Fruit fly (Drosophila melanogaster) whole organism, embryonic: ENCODE data around the gene CG14277.

Source experiments
- Bteb2 ChIP-seq: fragments of 200-800 bp; sonication (Bioruptor generic); optimal IDR thresholded peaks from 2 replicates; lab custom pipeline; 2016; ENCODE audit warnings: missing biosample characterization, missing genetic modification characterization
- CG10209 ChIP-seq: fragments of 200-800 bp; sonication (Bioruptor generic); optimal IDR thresholded peaks from 3 replicates; lab custom pipeline; 2017; ENCODE audit warnings: missing biosample characterization, mild to moderate bottlenecking, missing genetic modification characterization, missing genetic modification reagents
- CG10959 ChIP-seq: fragments of 200-800 bp; sonication (Bioruptor generic); IDR thresholded peaks from 2 replicates; pipeline ENCODE4 v1.3.6; 2022; ENCODE audit warnings: missing biosample characterization, missing genetic modification characterization
- CG12236 ChIP-seq: fragments of 200-800 bp; sonication (Bioruptor generic); optimal IDR thresholded peaks from 2 replicates; lab custom pipeline; 2016; ENCODE audit warnings: missing biosample characterization, missing genetic modification characterization
- CG1233 ChIP-seq: fragments of 200-800 bp; sonication (Bioruptor generic); optimal IDR thresholded peaks from 4 replicates; lab custom pipeline; 2018; ENCODE audit warnings: missing biosample characterization, mild to moderate bottlenecking, missing genetic modification characterization
- CG12744 ChIP-seq: fragments of 200-800 bp; sonication (Bioruptor generic); optimal IDR thresholded peaks from 2 replicates; lab custom pipeline; 2016; ENCODE audit warnings: missing biosample characterization, missing genetic modification characterization
- CG14710 ChIP-seq: fragments of 200-800 bp; sonication (Bioruptor generic); optimal IDR thresholded peaks from 3 replicates; lab custom pipeline; 2019; ENCODE audit warnings: missing biosample characterization, mild to moderate bottlenecking, missing genetic modification characterization, moderate library complexity
- CG15479 ChIP-seq: fragments of 200-800 bp; sonication (Bioruptor generic); optimal IDR thresholded peaks from 3 replicates; lab custom pipeline; 2019; ENCODE audit warnings: missing biosample characterization, mild to moderate bottlenecking, missing genetic modification characterization, moderate library complexity
- CG15696 ChIP-seq: fragments of 200-800 bp; sonication (Bioruptor generic); optimal IDR thresholded peaks from 2 replicates; lab custom pipeline; 2019; ENCODE audit warnings: missing biosample characterization, mild to moderate bottlenecking, missing genetic modification characterization, moderate library complexity
- CG1603 ChIP-seq: fragments of 200-800 bp; sonication (Bioruptor generic); optimal IDR thresholded peaks from 2 replicates; lab custom pipeline; 2019; ENCODE audit warnings: missing biosample characterization, mild to moderate bottlenecking, missing genetic modification characterization, moderate library complexity
- CG2199 ChIP-seq: fragments of 200-800 bp; sonication (Bioruptor generic); IDR thresholded peaks from 3 replicates; pipeline ENCODE4 v1.3.6; 2022; ENCODE audit warnings: missing biosample characterization, missing genetic modification characterization
- CG33557 ChIP-seq: fragments of 200-800 bp; sonication (Bioruptor generic); optimal IDR thresholded peaks from 2 replicates; lab custom pipeline; 2019; ENCODE audit warnings: missing biosample characterization, mild to moderate bottlenecking, missing genetic modification characterization, moderate library complexity
- CG34376 ChIP-seq: fragments of 200-800 bp; sonication (Bioruptor generic); optimal IDR thresholded peaks from 2 replicates; lab custom pipeline; 2018; ENCODE audit warnings: missing biosample characterization, mild to moderate bottlenecking, missing genetic modification characterization
- CG6813 ChIP-seq: fragments of 200-800 bp; sonication (Bioruptor generic); optimal IDR thresholded peaks from 2 replicates; lab custom pipeline; 2017; ENCODE audit warnings: missing biosample characterization, missing genetic modification characterization, mild to moderate bottlenecking, moderate library complexity, missing genetic modification reagents
- CG7271 ChIP-seq: fragments of 200-800 bp; sonication (Bioruptor generic); optimal IDR thresholded peaks from 2 replicates; lab custom pipeline; 2018; ENCODE audit warnings: missing biosample characterization, mild to moderate bottlenecking, missing genetic modification characterization, moderate library complexity
- CG7745 ChIP-seq: fragments of 200-800 bp; sonication (Bioruptor generic); optimal IDR thresholded peaks from 2 replicates; lab custom pipeline; 2018; ENCODE audit warnings: missing biosample characterization, mild to moderate bottlenecking, missing genetic modification characterization, moderate library complexity
- CG8924 ChIP-seq: fragments of 200-800 bp; optimal IDR thresholded peaks from 3 replicates; lab custom pipeline; 2019; ENCODE audit warnings: missing biosample characterization, mild to moderate bottlenecking, missing genetic modification characterization, moderate library complexity
- CG9727 ChIP-seq: fragments of 200-800 bp; sonication (Bioruptor generic); optimal IDR thresholded peaks from 3 replicates; lab custom pipeline; 2017; ENCODE audit warnings: missing biosample characterization, mild to moderate bottlenecking, missing genetic modification characterization
- D ChIP-seq, 2 experiments: fragments of 200-800 bp in 1 of 2; fragments of >200 bp in 1 of 2; sonication (Bioruptor generic) in 1 of 2; optimal IDR thresholded peaks; 2 replicates in 1 of 2; 3 replicates in 1 of 2; lab custom pipeline; 2017; ENCODE audit warnings: mild to moderate bottlenecking in 1 of 2, missing biosample characterization in 1 of 2, missing genetic modification characterization in 1 of 2, missing genetic modification reagents in 1 of 2
- Dref ChIP-seq: fragments of 200-800 bp; sonication (Bioruptor generic); IDR thresholded peaks from 2 replicates; pipeline ENCODE4 v1.3.6; 2022; ENCODE audit warnings: missing biosample characterization, missing genetic modification characterization
- Elba2 ChIP-seq: fragments of 200-800 bp; sonication (Bioruptor generic); optimal IDR thresholded peaks from 3 replicates; lab custom pipeline; 2016; ENCODE audit warnings: missing biosample characterization, missing genetic modification characterization
- Kr ChIP-seq: fragments of 200-800 bp; sonication (Bioruptor generic); optimal IDR thresholded peaks from 2 replicates; lab custom pipeline; 2017; ENCODE audit warnings: missing biosample characterization, mild to moderate bottlenecking, missing genetic modification characterization
- Lim3 ChIP-seq: fragments of 200-800 bp; sonication (Bioruptor generic); IDR thresholded peaks from 2 replicates; pipeline ENCODE4 v1.3.6; 2022; ENCODE audit warnings: missing biosample characterization, missing genetic modification characterization
- Lpt ChIP-seq: fragments of >200 bp; optimal IDR thresholded peaks from 2 replicates; lab custom pipeline; 2018; ENCODE audit warnings: missing biosample characterization, missing genetic modification characterization
- Nf-YB ChIP-seq: fragments of 200-800 bp; sonication (Bioruptor generic); optimal IDR thresholded peaks from 3 replicates; lab custom pipeline; 2019; ENCODE audit warnings: missing biosample characterization, mild to moderate bottlenecking, missing genetic modification characterization, moderate library complexity
- Pdp1 ChIP-seq, 2 experiments: fragments of 200-800 bp; sonication (Bioruptor generic); optimal IDR thresholded peaks; 3 replicates each; lab custom pipeline; 2016; ENCODE audit warnings: missing biosample characterization in 2 of 2, missing genetic modification characterization in 2 of 2, mild to moderate bottlenecking in 1 of 2, moderate library complexity in 1 of 2
- Tbp ChIP-seq: fragments of >200 bp; optimal IDR thresholded peaks from 2 replicates; lab custom pipeline; 2018; ENCODE audit warnings: missing biosample characterization, missing genetic modification characterization
- Xrp1 ChIP-seq: fragments of 200-800 bp; sonication (Bioruptor generic); IDR thresholded peaks from 2 replicates; pipeline ENCODE4 v1.3.6; 2022; ENCODE audit warnings: missing biosample characterization, missing genetic modification characterization
- ac ChIP-seq: fragments of 200-800 bp; sonication (Bioruptor generic); optimal IDR thresholded peaks from 3 replicates; lab custom pipeline; 2017; ENCODE audit warnings: missing biosample characterization, mild to moderate bottlenecking, missing genetic modification characterization
- chm ChIP-seq: fragments of 200-800 bp; sonication (Bioruptor generic); IDR thresholded peaks from 2 replicates; pipeline ENCODE4 v1.3.6; 2022; ENCODE audit warnings: missing biosample characterization, missing genetic modification characterization
- dmrt11E ChIP-seq: fragments of 200-800 bp; sonication (Bioruptor generic); optimal IDR thresholded peaks from 3 replicates; lab custom pipeline; 2018; ENCODE audit warnings: missing biosample characterization, mild to moderate bottlenecking, missing genetic modification characterization, moderate library complexity
- eve ChIP-seq, 2 experiments: fragments of >200 bp; optimal IDR thresholded peaks; 2 replicates each; lab custom pipeline; 2017; ENCODE audit warnings: missing biosample characterization in 2 of 2, missing genetic modification characterization in 2 of 2
- exex ChIP-seq: fragments of 200-800 bp; sonication (Bioruptor generic); optimal IDR thresholded peaks from 4 replicates; lab custom pipeline; 2018; ENCODE audit warnings: missing biosample characterization, mild to moderate bottlenecking, missing genetic modification characterization, moderate library complexity
- fd102C ChIP-seq: fragments of 200-800 bp; sonication (Bioruptor generic); optimal IDR thresholded peaks from 2 replicates; lab custom pipeline; 2018; ENCODE audit warnings: missing biosample characterization, mild to moderate bottlenecking, missing genetic modification characterization, moderate library complexity
- gem ChIP-seq: fragments of 200-800 bp; sonication (Bioruptor generic); optimal IDR thresholded peaks from 2 replicates; lab custom pipeline; 2019; ENCODE audit warnings: missing biosample characterization, mild to moderate bottlenecking, missing genetic modification characterization, moderate library complexity
- gsb-n ChIP-seq: fragments of 200-800 bp; sonication (Bioruptor generic); optimal IDR thresholded peaks from 3 replicates; lab custom pipeline; 2018; ENCODE audit warnings: missing biosample characterization, mild to moderate bottlenecking, missing genetic modification characterization
- insv ChIP-seq, 2 experiments: fragments of 200-800 bp; sonication (Bioruptor generic); optimal IDR thresholded peaks; 3 replicates each; lab custom pipeline; 2016 to 2018; ENCODE audit warnings: missing biosample characterization in 2 of 2, missing genetic modification characterization in 2 of 2
- kni ChIP-seq: fragments of 200-800 bp; sonication (Bioruptor generic); optimal IDR thresholded peaks from 3 replicates; lab custom pipeline; 2017; ENCODE audit warnings: mild to moderate bottlenecking, missing biosample characterization, missing genetic modification reagents, missing genetic modification characterization
- lola ChIP-seq, 3 experiments: fragments of >200 bp in 2 of 3; fragments of 200-800 bp in 1 of 3; sonication (Bioruptor generic) in 1 of 3; optimal IDR thresholded peaks; 2 replicates each; lab custom pipeline; 2017 to 2019; ENCODE audit warnings: missing biosample characterization in 3 of 3, missing genetic modification characterization in 3 of 3, mild to moderate bottlenecking in 1 of 3, moderate library complexity in 1 of 3
- oc ChIP-seq: fragments of 200-800 bp; sonication (Bioruptor generic); optimal IDR thresholded peaks from 2 replicates; lab custom pipeline; 2018; ENCODE audit warnings: missing biosample characterization, mild to moderate bottlenecking, missing genetic modification characterization, moderate library complexity
- odd ChIP-seq: fragments of 200-800 bp; sonication (Bioruptor generic); optimal IDR thresholded peaks from 2 replicates; lab custom pipeline; 2017; ENCODE audit warnings: missing biosample characterization, mild to moderate bottlenecking, missing genetic modification characterization
- otp ChIP-seq: fragments of 200-800 bp; sonication (Bioruptor generic); IDR thresholded peaks from 3 replicates; pipeline ENCODE4, ENCODE4 v1.3.6; 2022; ENCODE audit warnings: missing biosample characterization, missing genetic modification characterization
- pros ChIP-seq: fragments of 200-800 bp; sonication (Bioruptor generic); optimal IDR thresholded peaks from 3 replicates; lab custom pipeline; 2019; ENCODE audit warnings: missing biosample characterization, mild to moderate bottlenecking, missing genetic modification characterization, moderate library complexity
- salm ChIP-seq: fragments of 200-800 bp; sonication (Bioruptor generic); optimal IDR thresholded peaks from 2 replicates; lab custom pipeline; 2018; ENCODE audit warnings: missing biosample characterization, mild to moderate bottlenecking, missing genetic modification characterization
- sens ChIP-seq: fragments of 200-800 bp; sonication (Bioruptor generic); peaks from one replicate; lab custom pipeline; 2016; ENCODE audit warnings: missing biosample characterization, missing genetic modification characterization
- tll ChIP-seq, 2 experiments: fragments of 200-800 bp in 1 of 2; fragments of >200 bp in 1 of 2; sonication (Bioruptor generic) in 1 of 2; optimal IDR thresholded peaks; 2 replicates each; lab custom pipeline; 2017 to 2019; ENCODE audit warnings: missing biosample characterization in 2 of 2, missing genetic modification characterization in 2 of 2, mild to moderate bottlenecking in 1 of 2, moderate library complexity in 1 of 2
- twi ChIP-seq: fragments of 200-800 bp; optimal IDR thresholded peaks from 2 replicates; lab custom pipeline; 2019; ENCODE audit warnings: missing biosample characterization, mild to moderate bottlenecking, missing genetic modification characterization, moderate library complexity
- zen ChIP-seq: fragments of 200-800 bp; sonication (Bioruptor generic); optimal IDR thresholded peaks from 3 replicates; lab custom pipeline; 2018; ENCODE audit warnings: missing biosample characterization, mild to moderate bottlenecking, missing genetic modification characterization, moderate library complexity

Gene CG14277

dm6 chr2L:8276287-8276686 is 34.0 kb downstream of the CG14277 start:
- TF ChIP-seq otp (GFP tag; lab: Robert Waterston, UW) = 0 out of 3 replicates have a peak, but pooled peaks have one; percentile 36
- no peak for TF ChIP-seq Dref (GFP tag; lab: Robert Waterston, UW)
- peak in 1 of 2 experiments; percentile 98 for TF ChIP-seq tll (GFP tag; optimal IDR thresholded peaks at IDR 0.05; lab: Kevin White, UChicago)
- peak; percentile 8 for TF ChIP-seq CG33557 (GFP tag; lab: Kevin White, UChicago)
- TF ChIP-seq eve (GFP tag; optimal IDR thresholded peaks at IDR 0.05; lab: Kevin White, UChicago) = no peak
- TF ChIP-seq CG6813 = peak; percentile 35
- TF ChIP-seq Elba2 (GFP tag; lab: Kevin White, UChicago) = peak; percentile 56
- peak; percentile 58 for TF ChIP-seq Xrp1 (GFP tag; lab: Robert Waterston, UW)
- TF ChIP-seq odd (GFP tag; lab: Kevin White, UChicago) = peak; percentile 32
- peak in 1 of 2 experiments; percentile 43 for TF ChIP-seq Pdp1 (GFP tag; optimal IDR thresholded peaks at IDR 0.05; lab: Kevin White, UChicago)
- TF ChIP-seq CG10209 (GFP tag; lab: Kevin White, UChicago) = peak; percentile 44
- peak; percentile 88 for TF ChIP-seq fd102C
- peak; percentile 86 for TF ChIP-seq Kr (GFP tag; lab: Kevin White, UChicago)
- TF ChIP-seq CG12236 = no peak
- peak; percentile 23 for TF ChIP-seq twi (tag; lab: Kevin White, UChicago)
- peak; percentile 70 for TF ChIP-seq dmrt11E (tag; lab: Kevin White, UChicago)
- TF ChIP-seq chm (GFP tag; lab: Robert Waterston, UW) = 0 out of 2 replicates have a peak, but pooled peaks have one; percentile 45
- TF ChIP-seq CG14710 (tag; lab: Kevin White, UChicago) = peak; percentile 21
- TF ChIP-seq CG12744 = peak; percentile 3
- TF ChIP-seq CG7745 (tag; lab: Kevin White, UChicago) = peak; percentile 80
- TF ChIP-seq lola (GFP tag; optimal IDR thresholded peaks at IDR 0.05; lab: Kevin White, UChicago) = peak in 1 of 3 experiments; percentile 10
- TF ChIP-seq insv (GFP tag; optimal IDR thresholded peaks at IDR 0.05; lab: Kevin White, UChicago) = peak in 1 of 2 experiments; percentile 43
- no peak for TF ChIP-seq Lpt (GFP tag; lab: Kevin White, UChicago)
- TF ChIP-seq gsb-n (tag; lab: Kevin White, UChicago) = peak; percentile 7
- peak; percentile 11 for TF ChIP-seq Nf-YB
- TF ChIP-seq zen (tag; lab: Kevin White, UChicago) = peak; percentile 97
- TF ChIP-seq sens (GFP tag; lab: Kevin White, UChicago) = peak; percentile 81
- TF ChIP-seq CG9727 = peak; percentile 46
- TF ChIP-seq CG2199 (GFP tag; lab: Robert Waterston, UW) = peak; percentile 58; the same call in 1 of the 3 replicates
- TF ChIP-seq oc = peak; percentile 17
- TF ChIP-seq salm = no peak
- peak; percentile 43 for TF ChIP-seq CG8924 (tag; lab: Kevin White, UChicago)
- TF ChIP-seq Bteb2 (GFP tag; lab: Kevin White, UChicago) = no peak
- TF ChIP-seq CG7271 (tag; lab: Kevin White, UChicago) = peak; percentile 64
- peak; percentile 81 for TF ChIP-seq ac (GFP tag; lab: Kevin White, UChicago)
- peak; percentile 45 for TF ChIP-seq CG1233
- TF ChIP-seq CG1603 (tag; lab: Kevin White, UChicago) = peak; percentile 37
- TF ChIP-seq CG10959 (GFP tag; lab: Robert Waterston, UW) = 0 out of 2 replicates have a peak, but pooled peaks have one; percentile 33
- peak; percentile 92 for TF ChIP-seq CG15479
- TF ChIP-seq CG34376 (GFP tag; lab: Kevin White, UChicago) = no peak
- peak; percentile 85 for TF ChIP-seq CG15696 (tag; lab: Kevin White, UChicago)
- TF ChIP-seq exex (tag; lab: Kevin White, UChicago) = no peak
- no peak for TF ChIP-seq Lim3
- peak; percentile 72 for TF ChIP-seq kni (GFP tag; lab: Kevin White, UChicago)
- peak; percentile 10 for TF ChIP-seq gem (tag; lab: Kevin White, UChicago)
- TF ChIP-seq Tbp = no peak
- no peak for TF ChIP-seq D (optimal IDR thresholded peaks at IDR 0.05; lab: Kevin White, UChicago)
- peak; percentile 19 for TF ChIP-seq D (GFP tag; optimal IDR thresholded peaks at IDR 0.05; lab: Kevin White, UChicago)
- TF ChIP-seq pros = peak; percentile 27
